Comparison of ENCODE assay signal across 1 fruit fly cellular context in the genomic region with DNA sequence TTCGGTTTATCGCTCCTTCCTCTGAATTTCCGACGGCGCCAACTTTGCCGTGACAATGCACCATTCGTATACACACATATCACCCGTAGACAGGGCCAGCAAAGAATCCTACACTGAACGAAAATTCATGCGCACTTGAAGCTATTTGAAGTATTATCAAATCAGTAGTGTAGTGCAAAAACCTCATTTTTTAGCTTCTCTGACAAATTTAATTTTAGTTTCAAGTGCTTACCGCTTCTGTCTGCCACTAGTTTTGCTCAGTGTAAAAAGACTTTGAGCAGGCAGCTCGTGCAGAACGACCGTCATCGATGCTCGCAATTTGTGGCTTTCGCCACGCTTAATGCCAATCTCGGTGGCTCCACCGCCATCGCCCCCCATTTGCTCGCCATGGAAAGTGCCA.
TF ChIP-seq lines count a peak whose summit lies in the region.

No protein-coding gene starts in this region.

TF ChIP-seq in whole organism, embryonic, 481 proteins besides CTCF, POLR2A, EP300 and RAD21 (continued from another document and continues in another):
- peak; percentile 35 for TF ChIP-seq grau (tag; optimal IDR thresholded peaks at IDR 0.05; lab: Kevin White, UChicago)
- peak; percentile 34 for TF ChIP-seq CG30403 (GFP tag; optimal IDR thresholded peaks at IDR 0.05; lab: Kevin White, UChicago)
- peak; percentile 27; the same call in 1 of the 3 replicates for TF ChIP-seq B-H1 (GFP tag; IDR thresholded peaks at IDR 0.05; lab: Robert Waterston, UW)
- peak; percentile 5 for TF ChIP-seq pum (GFP tag; optimal IDR thresholded peaks at IDR 0.05; lab: Kevin White, UChicago)
- no peak for TF ChIP-seq Neu2 (GFP tag; optimal IDR thresholded peaks at IDR 0.05; lab: Kevin White, UChicago; ENCODE audit: borderline replicate concordance)
- TF ChIP-seq CG6254 (GFP tag; optimal IDR thresholded peaks at IDR 0.05; lab: Kevin White, UChicago), result no peak
- no peak for TF ChIP-seq z (GFP tag; IDR thresholded peaks at IDR 0.05; lab: Robert Waterston, UW)
- no peak for TF ChIP-seq ems (GFP tag; optimal IDR thresholded peaks at IDR 0.05; lab: Kevin White, UChicago)
- TF ChIP-seq CG17802 (tag; optimal IDR thresholded peaks at IDR 0.05; lab: Kevin White, UChicago), result no peak
- no peak for TF ChIP-seq pita (GFP tag; optimal IDR thresholded peaks at IDR 0.05; lab: Kevin White, UChicago)
- TF ChIP-seq CG15514 (GFP tag; optimal IDR thresholded peaks at IDR 0.05; lab: Kevin White, UChicago), result peak; percentile 28
- TF ChIP-seq phol (tag; optimal IDR thresholded peaks at IDR 0.05; lab: Kevin White, UChicago), result peak; percentile 48
- no peak for TF ChIP-seq HLHmδ (GFP tag; optimal IDR thresholded peaks at IDR 0.05; lab: Kevin White, UChicago)
- TF ChIP-seq nau (GFP tag; optimal IDR thresholded peaks at IDR 0.05; lab: Kevin White, UChicago), result no peak
- TF ChIP-seq dysf (GFP tag; IDR thresholded peaks at IDR 0.05; lab: Robert Waterston, UW), result peak; percentile 66; the same call in 2 of the 3 replicates
- no peak for TF ChIP-seq Bgb (GFP tag; IDR thresholded peaks at IDR 0.05; lab: Robert Waterston, UW; ENCODE audit: partially characterized antibody)
- peak; percentile 35; the same call in 1 of the 3 replicates for TF ChIP-seq CG11560 (tag; IDR thresholded peaks at IDR 0.05; lab: Robert Waterston, UW)
- TF ChIP-seq ssp (GFP tag; IDR thresholded peaks at IDR 0.05; lab: Robert Waterston, UW), result 0 out of 2 replicates have a peak, but pooled peaks have one; percentile 28
- peak; percentile 29 for TF ChIP-seq CG18476 (GFP tag; optimal IDR thresholded peaks at IDR 0.05; lab: Kevin White, UChicago)
- TF ChIP-seq CG1647 (GFP tag; optimal IDR thresholded peaks at IDR 0.05; lab: Kevin White, UChicago), result peak; percentile 35
- no peak for TF ChIP-seq Sox102F (GFP tag; optimal IDR thresholded peaks at IDR 0.05; lab: Kevin White, UChicago)
- TF ChIP-seq H2.0 (GFP tag; IDR thresholded peaks at IDR 0.05; lab: Robert Waterston, UW), result peak; percentile 40; the same call in 1 of the 2 replicates
- TF ChIP-seq disco-r (GFP tag; optimal IDR thresholded peaks at IDR 0.05; lab: Kevin White, UChicago), result no peak
- TF ChIP-seq Chrac-16 (GFP tag; optimal IDR thresholded peaks at IDR 0.05; lab: Kevin White, UChicago), result peak; percentile 14
- TF ChIP-seq bowl (GFP tag; IDR thresholded peaks at IDR 0.05; lab: Robert Waterston, UW), result no peak
- TF ChIP-seq CG31365 (tag; optimal IDR thresholded peaks at IDR 0.05; lab: Kevin White, UChicago), result no peak
- no peak for TF ChIP-seq sna (GFP tag; IDR thresholded peaks at IDR 0.05; lab: Robert Waterston, UW; ENCODE audit: partially characterized antibody)
- no peak for TF ChIP-seq CG6765 (GFP tag; optimal IDR thresholded peaks at IDR 0.05; lab: Kevin White, UChicago)
- TF ChIP-seq CG12659 (GFP tag; optimal IDR thresholded peaks at IDR 0.05; lab: Kevin White, UChicago), result peak; percentile 15
- TF ChIP-seq Sry-δ (GFP tag; optimal IDR thresholded peaks at IDR 0.05; lab: Kevin White, UChicago), result no peak
- TF ChIP-seq kay (GFP tag; optimal IDR thresholded peaks at IDR 0.05; lab: Kevin White, UChicago), result no peak
- no peak for TF ChIP-seq GATAe (GFP tag; conservative IDR thresholded peaks at IDR 0.05; lab: Robert Waterston, UW)
- TF ChIP-seq dmrt11E (tag; optimal IDR thresholded peaks at IDR 0.05; lab: Kevin White, UChicago), result peak; percentile 43
- TF ChIP-seq prd (optimal IDR thresholded peaks at IDR 0.05; lab: Kevin White, UChicago), result no peak
- TF ChIP-seq prd (GFP tag; IDR thresholded peaks at IDR 0.05; lab: Robert Waterston, UW), result peak; percentile 77
- TF ChIP-seq HLH54F (GFP tag; optimal IDR thresholded peaks at IDR 0.05; lab: Kevin White, UChicago), result peak; percentile 9
- TF ChIP-seq shn (GFP tag; optimal IDR thresholded peaks at IDR 0.05; lab: Kevin White, UChicago), result peak; percentile 12
- no peak for TF ChIP-seq CG4360 (GFP tag; IDR thresholded peaks at IDR 0.05; lab: Robert Waterston, UW)
- peak; percentile 50 for TF ChIP-seq CG32772 (GFP tag; IDR thresholded peaks at IDR 0.05; lab: Robert Waterston, UW)
- TF ChIP-seq CG34422 (GFP tag; IDR thresholded peaks at IDR 0.05; lab: Robert Waterston, UW), result 0 out of 3 replicates have a peak, but pooled peaks have one; percentile 44
- no peak for TF ChIP-seq stc (GFP tag; IDR thresholded peaks at IDR 0.05; lab: Robert Waterston, UW)
- 0 out of 2 replicates have a peak, but pooled peaks have one; percentile 19 for TF ChIP-seq ap (GFP tag; IDR thresholded peaks at IDR 0.05; lab: Robert Waterston, UW)
- TF ChIP-seq ase (GFP tag; IDR thresholded peaks at IDR 0.05; lab: Robert Waterston, UW), result 0 out of 3 replicates have a peak, but pooled peaks have one; percentile 18
- TF ChIP-seq bsh (GFP tag; optimal IDR thresholded peaks at IDR 0.05; lab: Kevin White, UChicago), result peak; percentile 46 to 55
- no peak for TF ChIP-seq crol (GFP tag; IDR thresholded peaks at IDR 0.05; lab: Robert Waterston, UW)
- TF ChIP-seq CrebB (tag; optimal IDR thresholded peaks at IDR 0.05; lab: Kevin White, UChicago), result no peak
- peak; percentile 53; the same call in 1 of the 2 replicates for TF ChIP-seq Xrp1 (GFP tag; IDR thresholded peaks at IDR 0.05; lab: Robert Waterston, UW)
- TF ChIP-seq Ssrp (tag; optimal IDR thresholded peaks at IDR 0.05; lab: Kevin White, UChicago), result peak; percentile 26
- no peak for TF ChIP-seq Gug (GFP tag; IDR thresholded peaks at IDR 0.05; lab: Robert Waterston, UW)
- TF ChIP-seq Hr39 (optimal IDR thresholded peaks at IDR 0.05; lab: Kevin White, UChicago), result no peak
- TF ChIP-seq Rfx (GFP tag; IDR thresholded peaks at IDR 0.05; lab: Robert Waterston, UW), result peak; percentile 60
- no peak for TF ChIP-seq Dll (GFP tag; IDR thresholded peaks at IDR 0.05; lab: Robert Waterston, UW; ENCODE audit: partially characterized antibody)
- no peak for TF ChIP-seq oc (tag; optimal IDR thresholded peaks at IDR 0.05; lab: Kevin White, UChicago)
- peak; percentile 55 for TF ChIP-seq CG12769 (tag; optimal IDR thresholded peaks at IDR 0.05; lab: Kevin White, UChicago)
- TF ChIP-seq CG10209 (GFP tag; optimal IDR thresholded peaks at IDR 0.05; lab: Kevin White, UChicago), result peak; percentile 51
- TF ChIP-seq CG12236 (GFP tag; optimal IDR thresholded peaks at IDR 0.05; lab: Kevin White, UChicago), result no peak
- TF ChIP-seq zf30C (GFP tag; optimal IDR thresholded peaks at IDR 0.05; lab: Kevin White, UChicago), result no peak
- no peak for TF ChIP-seq CG14860 (GFP tag; IDR thresholded peaks at IDR 0.05; lab: Robert Waterston, UW; ENCODE audit: partially characterized antibody)
- no peak for TF ChIP-seq Taf1 (GFP tag; IDR thresholded peaks at IDR 0.05; lab: Robert Waterston, UW)
- no peak for TF ChIP-seq Jarid2 (GFP tag; optimal IDR thresholded peaks at IDR 0.05; lab: Kevin White, UChicago)
- TF ChIP-seq CG9215 (GFP tag; IDR thresholded peaks at IDR 0.05; lab: Robert Waterston, UW), result peak; percentile 11; the same call in 1 of the 2 replicates
- no peak for TF ChIP-seq CG16813 (GFP tag; IDR thresholded peaks at IDR 0.05; lab: Robert Waterston, UW; ENCODE audit: partially characterized antibody)
- TF ChIP-seq CG11696 (GFP tag; IDR thresholded peaks at IDR 0.05; lab: Robert Waterston, UW), result no peak
- TF ChIP-seq fd96Cb (tag; optimal IDR thresholded peaks at IDR 0.05; lab: Kevin White, UChicago), result peak; percentile 41
- peak; percentile 15 for TF ChIP-seq CG33213 (GFP tag; optimal IDR thresholded peaks at IDR 0.05; lab: Kevin White, UChicago)
- no peak for TF ChIP-seq crc (GFP tag; optimal IDR thresholded peaks at IDR 0.05; lab: Kevin White, UChicago)
- no peak for TF ChIP-seq CG7963 (GFP tag; IDR thresholded peaks at IDR 0.05; lab: Robert Waterston, UW; ENCODE audit: partially characterized antibody)
- TF ChIP-seq CG13123 (GFP tag; optimal IDR thresholded peaks at IDR 0.05; lab: Kevin White, UChicago), result no peak
- TF ChIP-seq CG4282 (GFP tag; optimal IDR thresholded peaks at IDR 0.05; lab: Kevin White, UChicago), result no peak
- peak; percentile 17 for TF ChIP-seq Atf3 (GFP tag; optimal IDR thresholded peaks at IDR 0.05; lab: Kevin White, UChicago)
- TF ChIP-seq CG2712 (tag; optimal IDR thresholded peaks at IDR 0.05; lab: Kevin White, UChicago), result peak; percentile 36
- peak; percentile 46 for TF ChIP-seq CG2120 (GFP tag; optimal IDR thresholded peaks at IDR 0.05; lab: Kevin White, UChicago)
- no peak for TF ChIP-seq nerfin-2 (GFP tag; IDR thresholded peaks at IDR 0.05; lab: Robert Waterston, UW; ENCODE audit: partially characterized antibody)
- no peak for TF ChIP-seq CG17361 (GFP tag; IDR thresholded peaks at IDR 0.05; lab: Robert Waterston, UW)
- TF ChIP-seq so (GFP tag; IDR thresholded peaks at IDR 0.05; lab: Robert Waterston, UW), result no peak
- no peak for TF ChIP-seq CkIIα-i1 (GFP tag; IDR thresholded peaks at IDR 0.05; lab: Robert Waterston, UW)
- peak; percentile 15 for TF ChIP-seq CG9817 (tag; optimal IDR thresholded peaks at IDR 0.05; lab: Kevin White, UChicago)
- no peak for TF ChIP-seq CG31224 (GFP tag; IDR thresholded peaks at IDR 0.05; lab: Robert Waterston, UW)
- TF ChIP-seq lmd (GFP tag; IDR thresholded peaks at IDR 0.05; lab: Robert Waterston, UW), result peak; percentile 58; the same call in 1 of the 2 replicates
- TF ChIP-seq dmrt99B (tag; optimal IDR thresholded peaks at IDR 0.05; lab: Kevin White, UChicago), result no peak
- TF ChIP-seq CG10267 (tag; optimal IDR thresholded peaks at IDR 0.05; lab: Kevin White, UChicago), result no peak
- TF ChIP-seq CG10321 (GFP tag; IDR thresholded peaks at IDR 0.05; lab: Robert Waterston, UW), result no peak
- peak; percentile 63 for TF ChIP-seq ci (GFP tag; IDR thresholded peaks at IDR 0.05; lab: Robert Waterston, UW)
- TF ChIP-seq CG18599 (GFP tag; optimal IDR thresholded peaks at IDR 0.05; lab: Kevin White, UChicago), result no peak
- no peak for TF ChIP-seq CG18619 (GFP tag; optimal IDR thresholded peaks at IDR 0.05; lab: Kevin White, UChicago)
- TF ChIP-seq mam (GFP tag; optimal IDR thresholded peaks at IDR 0.05; lab: Kevin White, UChicago), result peak; percentile 19
- peak; percentile 46 for TF ChIP-seq sisA (GFP tag; IDR thresholded peaks at IDR 0.05; lab: Robert Waterston, UW)
- TF ChIP-seq p53 (GFP tag; optimal IDR thresholded peaks at IDR 0.05; lab: Kevin White, UChicago), result no peak
- TF ChIP-seq twi (tag; optimal IDR thresholded peaks at IDR 0.05; lab: Kevin White, UChicago), result no peak
- TF ChIP-seq Doc2 (GFP tag; IDR thresholded peaks at IDR 0.05; lab: Robert Waterston, UW), result no peak
- no peak for TF ChIP-seq lbe (GFP tag; optimal IDR thresholded peaks at IDR 0.05; lab: Kevin White, UChicago)
- peak; percentile 42 for TF ChIP-seq chn (GFP tag; optimal IDR thresholded peaks at IDR 0.05; lab: Kevin White, UChicago)
- no peak for TF ChIP-seq CG2678 (tag; optimal IDR thresholded peaks at IDR 0.05; lab: Kevin White, UChicago)
- peak; percentile 28; the same call in 1 of the 2 replicates for TF ChIP-seq Atf6 (GFP tag; IDR thresholded peaks at IDR 0.05; lab: Robert Waterston, UW)
- TF ChIP-seq hbn (GFP tag; IDR thresholded peaks at IDR 0.05; lab: Robert Waterston, UW; ENCODE audit: partially characterized antibody), result no peak
- peak; percentile 4 for TF ChIP-seq CG16815 (GFP tag; optimal IDR thresholded peaks at IDR 0.05; lab: Kevin White, UChicago)
- TF ChIP-seq row (GFP tag; IDR thresholded peaks at IDR 0.05; lab: Robert Waterston, UW), result peak; percentile 39
- no peak for TF ChIP-seq CG8924 (tag; optimal IDR thresholded peaks at IDR 0.05; lab: Kevin White, UChicago)
- TF ChIP-seq CG4328 (GFP tag; optimal IDR thresholded peaks at IDR 0.05; lab: Kevin White, UChicago), result no peak
- no peak for TF ChIP-seq sens-2 (GFP tag; IDR thresholded peaks at IDR 0.05; lab: Robert Waterston, UW)
- TF ChIP-seq wor (GFP tag; IDR thresholded peaks at IDR 0.05; lab: Robert Waterston, UW), result 0 out of 2 replicates have a peak, but pooled peaks have one; percentile 21
- TF ChIP-seq CG17568 (GFP tag; optimal IDR thresholded peaks at IDR 0.05; lab: Kevin White, UChicago), result no peak
- peak; percentile 24 for TF ChIP-seq vfl (GFP tag; optimal IDR thresholded peaks at IDR 0.05; lab: Kevin White, UChicago)
- 0 out of 2 replicates have a peak, but pooled peaks have one; percentile 21 for TF ChIP-seq Awh (GFP tag; IDR thresholded peaks at IDR 0.05; lab: Robert Waterston, UW)
- TF ChIP-seq vvl (GFP tag; IDR thresholded peaks at IDR 0.05; lab: Robert Waterston, UW), result peak; percentile 73
- no peak for TF ChIP-seq wdn (GFP tag; IDR thresholded peaks at IDR 0.05; lab: Robert Waterston, UW)
- peak; percentile 84 for TF ChIP-seq Drgx (GFP tag; IDR thresholded peaks at IDR 0.05; lab: Robert Waterston, UW)
- no peak for TF ChIP-seq MTF-1 (GFP tag; optimal IDR thresholded peaks at IDR 0.05; lab: Kevin White, UChicago; ENCODE audit: borderline replicate concordance)
- TF ChIP-seq gsb-n (tag; optimal IDR thresholded peaks at IDR 0.05; lab: Kevin White, UChicago), result no peak
- no peak for TF ChIP-seq CG3407 (GFP tag; optimal IDR thresholded peaks at IDR 0.05; lab: Kevin White, UChicago)
- peak; percentile 51 for TF ChIP-seq Mad (GFP tag; optimal IDR thresholded peaks at IDR 0.05; lab: Kevin White, UChicago)
- no peak for TF ChIP-seq Lhr (GFP tag; optimal IDR thresholded peaks at IDR 0.05; lab: Kevin White, UChicago)
- TF ChIP-seq CG34376 (GFP tag; optimal IDR thresholded peaks at IDR 0.05; lab: Kevin White, UChicago), result no peak
- no peak for TF ChIP-seq br (optimal IDR thresholded peaks at IDR 0.05; lab: Kevin White, UChicago)
- TF ChIP-seq CG6175 (GFP tag; IDR thresholded peaks at IDR 0.05; lab: Robert Waterston, UW), result no peak
- TF ChIP-seq peb (GFP tag; IDR thresholded peaks at IDR 0.05; lab: Robert Waterston, UW), result no peak
- no peak for TF ChIP-seq Trl (optimal IDR thresholded peaks at IDR 0.05; lab: Kevin White, UChicago)
- peak; percentile 7 for TF ChIP-seq Trl (GFP tag; optimal IDR thresholded peaks at IDR 0.05; lab: Kevin White, UChicago)
- no peak for TF ChIP-seq CG14965 (GFP tag; optimal IDR thresholded peaks at IDR 0.05; lab: Kevin White, UChicago; ENCODE audit: borderline replicate concordance)
- TF ChIP-seq schlank (tag; optimal IDR thresholded peaks at IDR 0.05; lab: Kevin White, UChicago), result no peak
- no peak for TF ChIP-seq zen2 (GFP tag; IDR thresholded peaks at IDR 0.05; lab: Robert Waterston, UW; ENCODE audit: partially characterized antibody)
- peak; percentile 21 for TF ChIP-seq lilli (GFP tag; optimal IDR thresholded peaks at IDR 0.05; lab: Kevin White, UChicago)
- no peak for TF ChIP-seq CG7357 (GFP tag; IDR thresholded peaks at IDR 0.05; lab: Robert Waterston, UW)
- TF ChIP-seq slbo (GFP tag; IDR thresholded peaks at IDR 0.05; lab: Robert Waterston, UW), result peak; percentile 9; the same call in 1 of the 2 replicates
- TF ChIP-seq Lim3 (GFP tag; IDR thresholded peaks at IDR 0.05; lab: Robert Waterston, UW), result no peak
- peak; percentile 18 for TF ChIP-seq CG9437 (GFP tag; optimal IDR thresholded peaks at IDR 0.05; lab: Kevin White, UChicago)
- TF ChIP-seq CG18011 (GFP tag; optimal IDR thresholded peaks at IDR 0.05; lab: Kevin White, UChicago), result no peak
